Worm (Caenorhabditis elegans) whole organism, L2 larva: ENCODE results near the gene EGAP1.5.

Source experiments
- C34F6.9 ChIP-seq: fragments of 150-350 bp; optimal IDR thresholded peaks from 2 replicates; lab custom pipeline; 2014; ENCODE audit warnings: missing biosample characterization, missing genetic modification characterization
- F13H6.1 ChIP-seq: sonication (generic microtip); optimal IDR thresholded peaks from 2 replicates; lab custom pipeline; 2016; ENCODE audit warnings: missing genetic modification characterization, missing compliant biosample characterization
- R02D3.7 ChIP-seq: fragments of 150-350 bp; optimal IDR thresholded peaks from 2 replicates; lab custom pipeline; 2014; ENCODE audit warnings: missing biosample characterization, missing genetic modification characterization
- Y55F3AM.14 ChIP-seq: fragments of 200-800 bp; sonication (Bioruptor generic); optimal IDR thresholded peaks from 2 replicates; lab custom pipeline; 2018; ENCODE audit warnings: mild to moderate bottlenecking, missing genetic modification characterization, missing compliant biosample characterization
- ZK546.5 ChIP-seq: sonication (generic microtip); optimal IDR thresholded peaks from 2 replicates; lab custom pipeline; 2017; ENCODE audit warnings: missing biosample characterization, missing genetic modification characterization
- alr-1 ChIP-seq: fragments of 150-350 bp; optimal IDR thresholded peaks from 2 replicates; lab custom pipeline; 2014; ENCODE audit warnings: missing biosample characterization, missing genetic modification characterization
- aly-2 ChIP-seq: fragments of 150-350 bp; optimal IDR thresholded peaks from 2 replicates; lab custom pipeline; 2014; ENCODE audit warnings: missing biosample characterization, missing genetic modification characterization
- ama-1 ChIP-seq: fragments of 150-350 bp; optimal IDR thresholded peaks from 2 replicates; lab custom pipeline; 2018; ENCODE audit warnings: inconsistent platforms
- blmp-1 ChIP-seq: sonication (generic microtip); optimal IDR thresholded peaks from 2 replicates; lab custom pipeline; 2017; ENCODE audit warnings: missing genetic modification characterization, mild to moderate bottlenecking, missing compliant biosample characterization, antibody characterized with exemption, moderate library complexity; ENCODE audit not compliant: insufficient read depth
- ceh-16 ChIP-seq: fragments of 150-350 bp; optimal IDR thresholded peaks from 2 replicates; lab custom pipeline; 2014; ENCODE audit warnings: missing biosample characterization, missing genetic modification characterization
- ceh-82 ChIP-seq: fragments of 150-350 bp; optimal IDR thresholded peaks from 2 replicates; lab custom pipeline; 2014; ENCODE audit warnings: missing biosample characterization, missing genetic modification characterization
- crh-2 ChIP-seq: sonication (generic microtip); optimal IDR thresholded peaks from 2 replicates; lab custom pipeline; 2017; ENCODE audit warnings: missing biosample characterization, missing genetic modification characterization
- egl-27 ChIP-seq: sonication (generic microtip); optimal IDR thresholded peaks from 3 replicates; lab custom pipeline; 2017; ENCODE audit warnings: missing biosample characterization, missing genetic modification reagents, missing genetic modification characterization
- elt-1 ChIP-seq: fragments of 150-350 bp; optimal IDR thresholded peaks from 2 replicates; lab custom pipeline; 2014; ENCODE audit warnings: missing biosample characterization, missing genetic modification characterization
- elt-3 ChIP-seq: sonication (generic microtip); optimal IDR thresholded peaks from 2 replicates; lab custom pipeline; 2017; ENCODE audit warnings: missing biosample characterization, missing genetic modification characterization
- fos-1 ChIP-seq: fragments of 150-350 bp; optimal IDR thresholded peaks from 2 replicates; lab custom pipeline; 2014; ENCODE audit warnings: missing biosample characterization, missing genetic modification characterization
- gmeb-1 ChIP-seq: fragments of 150-350 bp; optimal IDR thresholded peaks from 2 replicates; lab custom pipeline; 2014; ENCODE audit warnings: missing biosample characterization, missing genetic modification characterization
- lin-11 ChIP-seq: fragments of 150-350 bp; sonication (generic microtip); optimal IDR thresholded peaks from 2 replicates; lab custom pipeline; 2014; ENCODE audit warnings: missing biosample characterization, missing genetic modification characterization, inconsistent platforms, mixed read lengths
- lin-13 ChIP-seq: fragments of 150-350 bp; optimal IDR thresholded peaks from 2 replicates; lab custom pipeline; 2014; ENCODE audit warnings: missing biosample characterization, missing genetic modification reagents, missing genetic modification characterization
- lin-39 ChIP-seq: fragments of 150-350 bp; optimal IDR thresholded peaks from 2 replicates; lab custom pipeline; 2014; ENCODE audit warnings: missing biosample characterization, missing genetic modification reagents, missing genetic modification characterization
- mab-5 ChIP-seq: fragments of 150-350 bp; optimal IDR thresholded peaks from 2 replicates; lab custom pipeline; 2014; ENCODE audit warnings: missing biosample characterization, missing genetic modification characterization
- mbf-1 ChIP-seq: sonication (generic microtip); optimal IDR thresholded peaks from 2 replicates; lab custom pipeline; 2017; ENCODE audit warnings: missing biosample characterization, missing genetic modification characterization
- mdl-1 ChIP-seq, 2 experiments: fragments of 150-350 bp in 1 of 2; sonication (generic microtip) in 1 of 2; optimal IDR thresholded peaks; 2 replicates each; lab custom pipeline; 2017; ENCODE audit warnings: missing biosample characterization in 2 of 2, missing genetic modification characterization in 2 of 2
- nhr-10 ChIP-seq: sonication (generic microtip); optimal IDR thresholded peaks from 2 replicates; lab custom pipeline; 2017; ENCODE audit warnings: missing biosample characterization, missing genetic modification characterization
- nhr-11 ChIP-seq: fragments of 150-350 bp; optimal IDR thresholded peaks from 2 replicates; lab custom pipeline; 2014; ENCODE audit warnings: missing biosample characterization, missing genetic modification characterization
- nhr-12 ChIP-seq: fragments of 150-350 bp; optimal IDR thresholded peaks from 2 replicates; lab custom pipeline; 2014; ENCODE audit warnings: missing biosample characterization, missing genetic modification characterization
- nhr-129 ChIP-seq: fragments of 150-350 bp; optimal IDR thresholded peaks from 2 replicates; lab custom pipeline; 2014; ENCODE audit warnings: missing biosample characterization, missing genetic modification characterization
- nhr-21 ChIP-seq: fragments of 150-350 bp; optimal IDR thresholded peaks from 2 replicates; lab custom pipeline; 2014; ENCODE audit warnings: missing biosample characterization, missing genetic modification characterization
- nhr-23 ChIP-seq: fragments of 150-350 bp; optimal IDR thresholded peaks from 2 replicates; lab custom pipeline; 2014; ENCODE audit warnings: missing biosample characterization, missing genetic modification reagents, missing genetic modification characterization
- nhr-237 ChIP-seq: fragments of 150-350 bp; optimal IDR thresholded peaks from 2 replicates; lab custom pipeline; 2014; ENCODE audit warnings: missing biosample characterization, missing genetic modification characterization
- nhr-25 ChIP-seq: fragments of 150-350 bp; sonication (generic microtip); optimal IDR thresholded peaks from 3 replicates; lab custom pipeline; 2014; ENCODE audit warnings: missing biosample characterization, missing genetic modification characterization
- nhr-6 ChIP-seq: fragments of 150-350 bp; optimal IDR thresholded peaks from 2 replicates; lab custom pipeline; 2014; ENCODE audit warnings: missing biosample characterization, missing genetic modification characterization
- nhr-77 ChIP-seq: fragments of 150-350 bp; optimal IDR thresholded peaks from 2 replicates; lab custom pipeline; 2014; ENCODE audit warnings: missing biosample characterization, missing genetic modification characterization
- peb-1 ChIP-seq: fragments of 150-350 bp; optimal IDR thresholded peaks from 2 replicates; lab custom pipeline; 2014; ENCODE audit warnings: missing biosample characterization, missing genetic modification characterization
- sem-4 ChIP-seq: fragments of 150-350 bp; optimal IDR thresholded peaks from 2 replicates; lab custom pipeline; 2014; ENCODE audit warnings: missing biosample characterization, missing genetic modification reagents, missing genetic modification characterization
- skn-1 ChIP-seq: sonication (generic microtip); optimal IDR thresholded peaks from 2 replicates; lab custom pipeline; 2017; ENCODE audit warnings: missing biosample characterization, missing genetic modification characterization
- sma-3 ChIP-seq: sonication (generic microtip); optimal IDR thresholded peaks from 2 replicates; lab custom pipeline; 2016; ENCODE audit warnings: missing genetic modification reagents, missing genetic modification characterization, missing compliant biosample characterization
- sma-9 ChIP-seq, 2 experiments: fragments of 150-350 bp in 1 of 2; sonication (generic microtip) in 1 of 2; optimal IDR thresholded peaks; 2 replicates each; lab custom pipeline; 2014 to 2016; ENCODE audit warnings: missing genetic modification characterization in 2 of 2, mild to moderate bottlenecking in 1 of 2, missing biosample characterization in 1 of 2, missing compliant biosample characterization in 1 of 2, missing genetic modification reagents in 1 of 2, moderate library complexity in 1 of 2
- snpc-4 ChIP-seq: fragments of 150-350 bp; optimal IDR thresholded peaks from 2 replicates; lab custom pipeline; 2014; ENCODE audit warnings: missing biosample characterization, missing genetic modification characterization
- unc-39 ChIP-seq: fragments of 150-350 bp; optimal IDR thresholded peaks from 2 replicates; lab custom pipeline; 2014; ENCODE audit warnings: missing biosample characterization, missing genetic modification characterization
- unc-55 ChIP-seq: fragments of 150-350 bp; sonication (generic microtip); optimal IDR thresholded peaks from 3 replicates; lab custom pipeline; 2014; ENCODE audit warnings: missing biosample characterization, missing genetic modification reagents, missing genetic modification characterization
- unc-62 ChIP-seq: fragments of 150-350 bp; optimal IDR thresholded peaks from 2 replicates; lab custom pipeline; 2014; ENCODE audit warnings: missing biosample characterization, missing genetic modification reagents, missing genetic modification characterization
- zag-1 ChIP-seq: fragments of 150-350 bp; optimal IDR thresholded peaks from 2 replicates; lab custom pipeline; 2014; ENCODE audit warnings: missing biosample characterization, missing genetic modification characterization
- ztf-1 ChIP-seq: fragments of 200-800 bp; sonication (Bioruptor generic); conservative IDR thresholded peaks from 2 replicates; pipeline ENCODE4 v1.3.6; 2022; ENCODE audit warnings: missing genetic modification characterization, missing compliant biosample characterization
- ztf-11 ChIP-seq: sonication (generic microtip); optimal IDR thresholded peaks from 2 replicates; lab custom pipeline; 2017; ENCODE audit warnings: missing biosample characterization, missing genetic modification characterization
- ztf-4 ChIP-seq: fragments of 150-350 bp; optimal IDR thresholded peaks from 2 replicates; lab custom pipeline; 2014; ENCODE audit warnings: missing biosample characterization, missing genetic modification characterization

Gene EGAP1.5

DNA sequence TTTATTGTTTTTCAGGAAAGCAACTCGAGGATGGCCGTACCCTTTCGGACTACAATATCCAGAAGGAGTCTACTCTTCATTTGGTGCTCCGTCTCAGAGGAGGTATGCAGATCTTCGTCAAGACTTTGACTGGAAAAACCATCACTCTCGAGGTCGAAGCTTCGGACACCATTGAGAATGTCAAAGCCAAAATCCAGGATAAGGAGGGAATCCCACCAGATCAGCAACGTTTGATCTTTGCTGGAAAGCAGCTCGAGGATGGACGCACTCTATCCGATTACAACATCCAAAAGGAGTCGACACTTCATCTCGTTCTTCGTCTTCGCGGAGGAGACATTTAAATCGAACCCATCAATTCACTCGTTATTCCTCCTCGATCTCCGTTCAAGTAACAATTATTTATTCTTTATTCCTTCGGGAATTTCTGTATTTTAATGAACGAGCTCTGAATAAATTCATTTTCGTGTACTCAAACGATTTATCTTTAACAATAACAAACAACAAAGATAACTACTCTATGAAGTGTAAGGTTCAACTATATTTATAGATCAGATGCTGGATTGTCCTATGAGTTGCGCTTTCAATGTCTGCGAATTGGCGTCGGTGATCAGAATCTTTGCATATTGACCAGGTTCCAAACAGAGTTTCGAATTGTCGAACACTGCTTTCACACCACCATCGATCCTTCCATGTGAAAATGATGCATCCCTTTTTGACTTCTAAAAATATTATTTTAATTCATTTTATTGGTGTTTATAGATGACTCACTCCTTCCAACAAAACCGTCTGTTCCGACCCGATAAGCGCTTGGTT, 12.1 kb downstream of the EGAP1.5 start (continued):
- TF ChIP-seq sma-9 (GFP tag; optimal IDR thresholded peaks at IDR 0.05; lab: Kevin White, UChicago) = peak; percentile 9
- TF ChIP-seq sma-9 (tag; optimal IDR thresholded peaks at IDR 0.05; lab: Kevin White, UChicago) = no peak
- no peak for TF ChIP-seq peb-1 (tag; lab: Kevin White, UChicago)
- TF ChIP-seq ztf-4 (tag; lab: Kevin White, UChicago) = peak; percentile 16

DNA sequence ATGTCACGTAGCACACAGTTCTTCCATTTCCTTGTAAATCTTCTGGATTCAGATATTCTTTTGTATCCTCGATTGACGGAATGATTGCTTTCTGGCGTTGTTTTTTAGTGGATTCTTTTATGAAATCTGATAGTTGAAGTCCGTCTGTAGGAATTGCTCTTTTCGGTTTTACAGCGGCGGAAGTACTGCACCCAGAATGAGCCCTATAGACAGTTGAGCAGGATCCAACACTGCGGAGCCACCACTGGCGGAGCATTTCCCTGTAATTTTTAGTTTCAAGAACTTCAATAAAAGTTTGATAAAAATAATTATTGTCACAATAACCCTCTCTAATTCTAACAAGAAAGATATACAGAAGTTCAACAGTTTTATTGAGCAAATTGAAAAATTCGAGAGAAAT, 14.3 kb downstream of the EGAP1.5 start, which contains the start of gene F25B5.5:
Gene F25B5.5 (minus strand): TSS at position 260 of the 400 bp plus-strand sequence.
- TF ChIP-seq sma-3 (peak; percentile 12), nhr-21 (tag; lab: Kevin White, UChicago) (no peak)
- TF ChIP-seq, all 48 proteins: peak for 1

- no peak for TF ChIP-seq alr-1
- peak; percentile 33 for TF ChIP-seq ama-1 (lab: Kevin White, UChicago)
- TF ChIP-seq peb-1 (tag; lab: Kevin White, UChicago) = no peak
- TF ChIP-seq nhr-10 (tag; lab: Kevin White, UChicago) = no peak
- TF ChIP-seq lin-13 (GFP tag; lab: Kevin White, UChicago) = peak; percentile 20
- peak; percentile 56 for TF ChIP-seq nhr-21 (tag; lab: Kevin White, UChicago)
- TF ChIP-seq zag-1 = no peak
- no peak for TF ChIP-seq lin-11 (tag; lab: Kevin White, UChicago)
- TF ChIP-seq ztf-4 (tag; lab: Kevin White, UChicago) = no peak
- no peak for TF ChIP-seq nhr-6 (tag; lab: Kevin White, UChicago)
- TF ChIP-seq ceh-16 (tag; lab: Kevin White, UChicago) = no peak
- no peak for TF ChIP-seq nhr-77 (tag; lab: Kevin White, UChicago)
- no peak for TF ChIP-seq R02D3.7 (tag; lab: Kevin White, UChicago)
- no peak for TF ChIP-seq aly-2 (tag; lab: Kevin White, UChicago)
- TF ChIP-seq ceh-82 (tag; lab: Kevin White, UChicago) = no peak
- peak; percentile 28 for TF ChIP-seq nhr-129 (tag; lab: Kevin White, UChicago)
- no peak for TF ChIP-seq nhr-11 (tag; lab: Kevin White, UChicago)
- no peak for TF ChIP-seq unc-62 (GFP tag; lab: Kevin White, UChicago)
- no peak for TF ChIP-seq sem-4 (tag; lab: Kevin White, UChicago)
- no peak for TF ChIP-seq lin-39 (tag; lab: Kevin White, UChicago)
- peak; percentile 8 for TF ChIP-seq sma-9 (GFP tag; optimal IDR thresholded peaks at IDR 0.05; lab: Kevin White, UChicago)
- no peak for TF ChIP-seq sma-9 (tag; optimal IDR thresholded peaks at IDR 0.05; lab: Kevin White, UChicago)
- peak; percentile 20 for TF ChIP-seq C34F6.9 (tag; lab: Kevin White, UChicago)
- no peak for TF ChIP-seq ztf-11 (tag; lab: Kevin White, UChicago)
- TF ChIP-seq nhr-237 = no peak
- TF ChIP-seq nhr-23 (tag; lab: Kevin White, UChicago) = no peak
- no peak for TF ChIP-seq F13H6.1
- TF ChIP-seq nhr-12 (tag; lab: Kevin White, UChicago) = no peak
- TF ChIP-seq crh-2 = peak; percentile 37
- TF ChIP-seq nhr-25 = no peak
- TF ChIP-seq mab-5 (tag; lab: Kevin White, UChicago) = no peak
- TF ChIP-seq gmeb-1 = peak; percentile 34
- TF ChIP-seq fos-1 = peak; percentile 27
- no peak for TF ChIP-seq Y55F3AM.14
- no peak for TF ChIP-seq snpc-4 (tag; lab: Kevin White, UChicago)
- no peak for TF ChIP-seq mbf-1 (tag; lab: Kevin White, UChicago)
- no peak for TF ChIP-seq skn-1 (tag; lab: Kevin White, UChicago)
- TF ChIP-seq blmp-1 (tag; lab: Kevin White, UChicago) = no peak
- TF ChIP-seq ZK546.5 = no peak
- TF ChIP-seq unc-39 (tag; lab: Kevin White, UChicago) = no peak
- no peak for TF ChIP-seq mdl-1 (tag; optimal IDR thresholded peaks at IDR 0.05; lab: Kevin White, UChicago)
- no peak for TF ChIP-seq elt-1 (tag; lab: Kevin White, UChicago)
- TF ChIP-seq sma-3 = no peak
- peak; percentile 63 for TF ChIP-seq unc-55
- no peak for TF ChIP-seq ztf-1 (GFP tag; lab: Robert Waterston, UW)
- no peak for TF ChIP-seq elt-3 (tag; lab: Kevin White, UChicago)
- TF ChIP-seq egl-27 = no peak
Observed at ce11 chrIII:5948162-5948933, 16.8 kb downstream of the EGAP1.5 start, which contains the start of the genes F25B5.6 and F25B5.3. Gene F25B5.6, minus strand, starts transcription at chrIII:5948733. Gene F25B5.3, plus strand, starts transcription at chrIII:5948883.
